Worm (Caenorhabditis elegans) whole organism, mixed stage, embryonic: ENCODE data around the gene sfa-1.

Experiments used
- M03D4.4 ChIP-seq: sonication (generic microtip); optimal IDR thresholded peaks from 2 replicates; lab custom pipeline; 2017; ENCODE audit warnings: mild to moderate bottlenecking, missing genetic modification characterization, missing compliant biosample characterization
- bed-3 ChIP-seq: fragments of 200-800 bp; sonication (Bioruptor generic); optimal IDR thresholded peaks from 3 replicates; lab custom pipeline; 2018; ENCODE audit warnings: mild to moderate bottlenecking, missing genetic modification characterization, moderate library complexity, missing compliant biosample characterization
- blmp-1 ChIP-seq: fragments of 150-350 bp; optimal IDR thresholded peaks from 2 replicates; lab custom pipeline; 2014; ENCODE audit warnings: missing biosample characterization, missing genetic modification characterization
- ceh-39 ChIP-seq: fragments of 150-350 bp; optimal IDR thresholded peaks from 2 replicates; lab custom pipeline; 2014; ENCODE audit warnings: missing biosample characterization, missing genetic modification characterization
- ceh-43 ChIP-seq: fragments of 200-800 bp; sonication (Bioruptor generic); optimal IDR thresholded peaks from 2 replicates; lab custom pipeline; 2018; ENCODE audit warnings: mild to moderate bottlenecking, missing genetic modification characterization, moderate library complexity, missing compliant biosample characterization
- ceh-83 ChIP-seq: fragments of 200-800 bp; sonication (Bioruptor generic); optimal IDR thresholded peaks from 2 replicates; lab custom pipeline; 2018; ENCODE audit warnings: mild to moderate bottlenecking, missing genetic modification characterization, missing compliant biosample characterization
- ces-1 ChIP-seq: fragments of 150-350 bp; optimal IDR thresholded peaks from 2 replicates; lab custom pipeline; 2014; ENCODE audit warnings: missing biosample characterization, missing genetic modification reagents, missing genetic modification characterization
- cnd-1 ChIP-seq: fragments of 200-800 bp; sonication (Bioruptor generic); optimal IDR thresholded peaks from 2 replicates; lab custom pipeline; 2018; ENCODE audit warnings: mild to moderate bottlenecking, missing genetic modification characterization, missing compliant biosample characterization
- drap-1 ChIP-seq: fragments of 200-800 bp; sonication (Bioruptor generic); optimal IDR thresholded peaks from 3 replicates; lab custom pipeline; 2018; ENCODE audit warnings: mild to moderate bottlenecking, missing genetic modification characterization, missing compliant biosample characterization
- elt-3 ChIP-seq: fragments of 150-350 bp; optimal IDR thresholded peaks from 2 replicates; lab custom pipeline; 2014; ENCODE audit warnings: missing biosample characterization, missing genetic modification characterization
- flh-1 ChIP-seq: fragments of 200-800 bp; sonication (Bioruptor generic); optimal IDR thresholded peaks from 2 replicates; lab custom pipeline; 2018; ENCODE audit warnings: mild to moderate bottlenecking, missing genetic modification characterization, moderate library complexity, missing compliant biosample characterization
- ham-2 ChIP-seq: fragments of 200-800 bp; sonication (Bioruptor generic); optimal IDR thresholded peaks from 2 replicates; lab custom pipeline; 2018; ENCODE audit warnings: mild to moderate bottlenecking, missing genetic modification characterization, missing compliant biosample characterization
- hlh-1 ChIP-seq: fragments of 150-350 bp; optimal IDR thresholded peaks from 2 replicates; lab custom pipeline; 2014; ENCODE audit warnings: missing biosample characterization, missing genetic modification reagents, missing genetic modification characterization
- lin-13 ChIP-seq: fragments of 150-350 bp; optimal IDR thresholded peaks from 2 replicates; lab custom pipeline; 2014; ENCODE audit warnings: missing biosample characterization, missing genetic modification characterization
- lin-32 ChIP-seq: fragments of 200-800 bp; sonication (Bioruptor generic); optimal IDR thresholded peaks from 2 replicates; lab custom pipeline; 2018; ENCODE audit warnings: mild to moderate bottlenecking, missing genetic modification characterization, missing compliant biosample characterization
- lsy-2 ChIP-seq: fragments of 150-350 bp; optimal IDR thresholded peaks from 2 replicates; lab custom pipeline; 2014; ENCODE audit warnings: missing biosample characterization, missing genetic modification characterization
- mab-5 ChIP-seq: fragments of 150-350 bp; optimal IDR thresholded peaks from 2 replicates; lab custom pipeline; 2014; ENCODE audit warnings: missing biosample characterization, missing genetic modification characterization
- mep-1 ChIP-seq: fragments of 150-350 bp; optimal IDR thresholded peaks from 2 replicates; lab custom pipeline; 2017; ENCODE audit warnings: missing biosample characterization, missing genetic modification reagents, missing genetic modification characterization, inconsistent platforms
- mls-2 ChIP-seq: sonication (generic microtip); optimal IDR thresholded peaks from 2 replicates; lab custom pipeline; 2016; ENCODE audit warnings: mild to moderate bottlenecking, missing genetic modification characterization, moderate library complexity, missing compliant biosample characterization
- nhr-2 ChIP-seq: fragments of 150-350 bp; optimal IDR thresholded peaks from 2 replicates; lab custom pipeline; 2014; ENCODE audit warnings: missing biosample characterization, missing genetic modification characterization
- nhr-237 ChIP-seq: fragments of 150-350 bp; optimal IDR thresholded peaks from 2 replicates; lab custom pipeline; 2014; ENCODE audit warnings: missing biosample characterization, missing genetic modification characterization
- nhr-28 ChIP-seq: fragments of 150-350 bp; optimal IDR thresholded peaks from 2 replicates; lab custom pipeline; 2014; ENCODE audit warnings: missing biosample characterization, missing genetic modification characterization
- nhr-76 ChIP-seq: sonication (generic microtip); optimal IDR thresholded peaks from 2 replicates; lab custom pipeline; 2017; ENCODE audit warnings: missing biosample characterization, missing genetic modification characterization
- pha-4 ChIP-seq: fragments of 150-350 bp; optimal IDR thresholded peaks from 2 replicates; lab custom pipeline; 2018; ENCODE audit warnings: missing biosample characterization, missing genetic modification reagents, missing genetic modification characterization
- sem-2 ChIP-seq: fragments of 200-800 bp; sonication (Bioruptor generic); optimal IDR thresholded peaks from 2 replicates; lab custom pipeline; 2018; ENCODE audit warnings: mild to moderate bottlenecking, missing genetic modification characterization, missing compliant biosample characterization
- snpc-4 ChIP-seq: fragments of 150-350 bp; optimal IDR thresholded peaks from 2 replicates; lab custom pipeline; 2014; ENCODE audit warnings: missing biosample characterization, missing genetic modification characterization
- sptf-1 ChIP-seq: sonication (generic microtip); optimal IDR thresholded peaks from 2 replicates; lab custom pipeline; 2017; ENCODE audit warnings: mild to moderate bottlenecking, missing genetic modification characterization, moderate library complexity, missing compliant biosample characterization
- tbx-8 ChIP-seq: fragments of 200-800 bp; sonication (Bioruptor generic); optimal IDR thresholded peaks from 2 replicates; lab custom pipeline; 2018; ENCODE audit warnings: mild to moderate bottlenecking, missing genetic modification characterization, moderate library complexity, missing compliant biosample characterization
- unc-120 ChIP-seq: sonication (generic microtip); optimal IDR thresholded peaks from 2 replicates; lab custom pipeline; 2017; ENCODE audit warnings: missing genetic modification characterization, missing compliant biosample characterization; ENCODE audit not compliant: poor library complexity, severe bottlenecking
- unc-39 ChIP-seq: fragments of 150-350 bp; optimal IDR thresholded peaks from 2 replicates; lab custom pipeline; 2014; ENCODE audit warnings: missing biosample characterization, missing genetic modification characterization
- unc-62 ChIP-seq: fragments of 150-350 bp; optimal IDR thresholded peaks from 2 replicates; lab custom pipeline; 2014; ENCODE audit warnings: missing biosample characterization, missing genetic modification reagents, missing genetic modification characterization
- zip-8 ChIP-seq: fragments of 150-350 bp; optimal IDR thresholded peaks from 2 replicates; lab custom pipeline; 2014; ENCODE audit warnings: missing biosample characterization, missing genetic modification characterization
- ztf-11 ChIP-seq: fragments of 150-350 bp; optimal IDR thresholded peaks from 2 replicates; lab custom pipeline; 2014; ENCODE audit warnings: missing biosample characterization, missing genetic modification characterization

Gene sfa-1

DNA sequence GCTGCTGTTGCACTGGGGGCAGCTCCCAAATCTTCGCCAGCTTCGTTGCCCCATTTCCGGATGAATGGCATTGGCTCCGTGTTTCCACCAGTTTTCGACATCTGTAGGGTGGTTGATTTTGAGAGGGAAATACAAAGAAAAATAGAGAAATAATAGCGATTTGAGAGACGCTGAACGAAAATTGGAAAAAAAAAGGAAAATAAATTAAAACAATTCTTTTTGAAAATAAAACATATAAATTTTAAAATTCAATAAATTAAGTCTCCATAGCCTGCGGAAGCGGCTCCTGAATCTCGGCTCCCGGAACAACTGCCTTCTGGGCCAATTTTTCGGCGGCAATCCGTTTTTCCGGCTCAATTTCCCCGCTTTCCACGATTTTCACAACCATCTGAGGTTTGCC, at the start of gene sfa-1:
Gene sfa-1 (minus strand): TSS at position 101 of the 400 bp plus-strand sequence.
- TF ChIP-seq blmp-1 (tag; lab: Kevin White, UChicago) (no peak), ceh-83 (GFP tag; lab: Kevin White, UChicago) (no peak), pha-4 (tag; lab: Kevin White, UChicago) (no peak), ces-1 (GFP tag; lab: Kevin White, UChicago) (no peak), elt-3 (tag; lab: Kevin White, UChicago) (no peak), unc-62 (GFP tag; lab: Kevin White, UChicago) (no peak), unc-120 (tag; lab: Kevin White, UChicago) (no peak), ham-2 (no peak), M03D4.4 (tag; lab: Kevin White, UChicago) (no peak), nhr-2 (tag; lab: Kevin White, UChicago) (no peak), nhr-28 (tag; lab: Kevin White, UChicago) (no peak), nhr-237 (no peak), hlh-1 (tag; lab: Kevin White, UChicago) (no peak), ztf-11 (tag; lab: Kevin White, UChicago) (no peak), mab-5 (no peak), cnd-1 (tag; lab: Kevin White, UChicago) (no peak), ceh-39 (tag; lab: Kevin White, UChicago) (no peak), zip-8 (tag; lab: Kevin White, UChicago) (no peak), unc-39 (tag; lab: Kevin White, UChicago) (no peak), flh-1 (no peak)

DNA sequence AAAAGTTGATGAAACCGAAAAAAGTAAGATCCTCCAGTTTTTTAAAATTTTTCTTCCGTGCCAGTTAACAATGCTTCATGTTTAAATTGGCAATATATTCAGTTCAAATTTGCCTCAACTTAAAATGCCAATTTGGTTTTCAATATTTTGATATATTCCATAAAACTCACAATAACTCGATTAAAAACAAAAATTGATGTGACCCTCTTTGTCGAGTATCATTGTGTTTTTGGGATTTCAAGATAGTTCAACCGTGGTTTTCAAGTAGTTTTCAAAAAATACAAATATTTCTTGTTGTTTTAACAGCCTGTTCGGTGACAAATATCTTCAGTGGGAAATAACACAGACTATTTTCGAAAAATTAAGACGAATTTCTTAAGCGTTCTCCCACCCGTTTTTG, 42.2 kb upstream of the sfa-1 start:
- no peak for TF ChIP-seq flh-1
- TF ChIP-seq unc-120 (tag; lab: Kevin White, UChicago) = no peak
- no peak for TF ChIP-seq lsy-2
- no peak for TF ChIP-seq mep-1 (tag; lab: Kevin White, UChicago)
- no peak for TF ChIP-seq mls-2 (tag; lab: Kevin White, UChicago)
- TF ChIP-seq unc-62 (GFP tag; lab: Kevin White, UChicago) = no peak
- TF ChIP-seq ceh-83 (GFP tag; lab: Kevin White, UChicago) = no peak
- no peak for TF ChIP-seq ham-2
- TF ChIP-seq blmp-1 (tag; lab: Kevin White, UChicago) = no peak
- TF ChIP-seq unc-39 (tag; lab: Kevin White, UChicago) = no peak
- TF ChIP-seq nhr-2 (tag; lab: Kevin White, UChicago) = no peak
- no peak for TF ChIP-seq pha-4 (tag; lab: Kevin White, UChicago)
- TF ChIP-seq nhr-76 (tag; lab: Kevin White, UChicago) = no peak
- TF ChIP-seq cnd-1 (tag; lab: Kevin White, UChicago) = no peak
- no peak for TF ChIP-seq mab-5
- no peak for TF ChIP-seq ces-1 (GFP tag; lab: Kevin White, UChicago)
- TF ChIP-seq M03D4.4 (tag; lab: Kevin White, UChicago) = no peak
- no peak for TF ChIP-seq tbx-8
- no peak for TF ChIP-seq lin-32 (GFP tag; lab: Kevin White, UChicago)
- TF ChIP-seq, all 35 proteins: peak for 0

DNA sequence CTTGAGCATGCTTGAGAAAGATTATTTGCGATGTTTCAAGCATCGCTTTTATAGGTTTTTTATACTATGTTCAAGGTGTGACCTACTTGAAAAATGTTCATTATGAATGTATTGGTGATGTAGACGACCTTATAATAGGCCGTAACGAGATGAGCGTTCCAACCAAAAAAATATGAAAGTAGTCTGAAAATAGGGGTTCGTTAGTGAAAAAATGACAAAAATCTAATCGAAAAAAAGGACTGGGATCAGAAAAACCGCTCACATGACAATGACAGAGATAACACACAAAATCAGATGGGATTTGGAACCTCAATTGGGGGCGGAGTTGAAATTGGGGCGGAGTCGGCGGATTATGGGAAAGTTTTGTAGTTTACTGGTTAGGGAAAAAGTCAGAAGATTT, 40.1 kb upstream of the sfa-1 start, which contains the start of gene Y116A8C.40:
Gene Y116A8C.40 (minus strand): TSS at position 101 of the 400 bp plus-strand sequence.
- TF ChIP-seq hlh-1 (tag; lab: Kevin White, UChicago) = no peak
- TF ChIP-seq ceh-83 (GFP tag; lab: Kevin White, UChicago) = no peak
- no peak for TF ChIP-seq flh-1
- no peak for TF ChIP-seq ham-2
- no peak for TF ChIP-seq nhr-76 (tag; lab: Kevin White, UChicago)
- no peak for TF ChIP-seq mab-5
- no peak for TF ChIP-seq bed-3 (GFP tag; lab: Kevin White, UChicago)

DNA sequence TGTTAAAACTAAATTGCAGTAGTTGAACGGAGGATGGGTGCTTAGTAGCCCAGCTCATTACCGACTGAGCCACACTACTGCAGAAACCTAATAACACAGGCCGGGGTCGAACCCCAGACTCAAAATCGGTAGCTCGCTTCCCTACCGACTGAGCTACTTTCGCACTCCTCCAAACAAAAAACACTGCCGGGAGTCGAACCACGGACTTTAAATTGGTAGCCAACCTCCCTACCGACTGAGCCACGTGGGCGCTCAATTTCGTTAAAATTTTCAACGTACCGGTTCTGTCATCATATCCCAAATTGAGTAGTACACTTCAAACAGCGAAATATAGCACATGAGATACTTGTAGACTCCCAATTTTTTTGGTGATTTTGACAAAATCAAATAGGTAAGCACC, 39.6 kb upstream of the sfa-1 start:
- TF ChIP-seq pha-4 (tag; lab: Kevin White, UChicago) = no peak
- TF ChIP-seq mep-1 (tag; lab: Kevin White, UChicago) = no peak
- TF ChIP-seq elt-3 (tag; lab: Kevin White, UChicago) = no peak
- TF ChIP-seq ceh-39 (tag; lab: Kevin White, UChicago) = no peak
- no peak for TF ChIP-seq mls-2 (tag; lab: Kevin White, UChicago)
- no peak for TF ChIP-seq nhr-28 (tag; lab: Kevin White, UChicago)
- no peak for TF ChIP-seq sptf-1 (tag; lab: Kevin White, UChicago)
- no peak for TF ChIP-seq sem-2
- no peak for TF ChIP-seq lin-32 (GFP tag; lab: Kevin White, UChicago)
- TF ChIP-seq tbx-8 = no peak

DNA sequence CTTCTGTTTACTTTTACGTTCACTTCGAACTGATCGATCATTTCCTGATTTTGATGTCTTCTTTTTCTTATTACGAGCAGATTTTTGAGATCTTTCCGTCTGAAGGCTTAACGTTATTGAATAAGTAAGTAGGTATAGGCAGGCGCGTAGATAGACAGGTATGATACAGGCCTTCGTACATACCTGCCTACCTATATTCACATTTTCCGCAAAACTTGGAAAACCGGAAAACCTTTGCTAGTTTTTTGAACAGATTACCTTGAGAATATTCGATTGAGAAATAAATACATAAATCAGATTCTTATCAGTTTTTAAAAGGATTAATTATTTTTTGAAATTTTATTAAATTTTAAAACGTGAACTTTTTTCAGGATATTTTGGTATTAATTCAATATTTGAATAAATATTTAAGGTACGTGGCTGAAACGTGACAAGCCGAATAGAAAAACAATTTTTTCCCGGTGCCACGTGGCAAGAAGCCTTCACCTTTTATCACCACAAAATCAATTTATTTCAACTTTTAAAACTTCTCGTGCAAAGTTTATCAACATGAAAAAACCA, 20.3 kb upstream of the sfa-1 start, which contains the start of the genes Y116A8C.37 and Y116A8C.38:
Gene Y116A8C.37 (minus strand): TSS at position 101 of the 561 bp plus-strand sequence.
Gene Y116A8C.38 (plus strand): TSS at position 511 of the 561 bp plus-strand sequence.
- TF ChIP-seq snpc-4 (tag; lab: Kevin White, UChicago) (no peak), zip-8 (tag; lab: Kevin White, UChicago) (no peak), ces-1 (GFP tag; lab: Kevin White, UChicago) (no peak), ceh-43 (GFP tag; lab: Kevin White, UChicago) (no peak), lin-13 (no peak), unc-62 (GFP tag; lab: Kevin White, UChicago) (no peak), sptf-1 (tag; lab: Kevin White, UChicago) (no peak), drap-1 (no peak), lin-32 (GFP tag; lab: Kevin White, UChicago) (no peak), lsy-2 (no peak), sem-2 (no peak)
